Fruit fly (Drosophila melanogaster): ENCODE results near the gene Rassf.

DNA sequence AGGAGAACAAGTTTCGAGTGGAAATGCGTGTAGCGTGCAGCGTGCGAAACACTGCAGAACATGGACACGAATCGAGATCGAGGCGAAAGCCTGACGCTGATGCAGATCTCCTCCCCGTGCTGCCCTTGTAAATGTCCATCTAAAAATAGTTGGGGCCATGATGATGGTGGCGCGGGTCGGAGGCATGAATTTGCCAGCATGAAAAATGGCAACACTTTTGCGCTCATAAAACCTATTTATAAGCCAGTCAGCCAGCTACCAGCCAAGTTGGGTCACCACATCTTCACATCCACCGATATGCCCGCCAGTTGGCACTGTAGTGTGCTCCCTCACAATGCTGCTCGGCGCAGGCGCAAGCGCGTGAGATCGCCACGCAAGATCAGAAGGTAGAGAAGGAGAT lies 30.7 kb upstream of the Rassf start:
- no peak for TF ChIP-seq psq (optimal IDR thresholded peaks at IDR 0.05)
- no peak for TF ChIP-seq usp (GFP tag; optimal IDR thresholded peaks at IDR 0.05)
- no peak for TF ChIP-seq pan (optimal IDR thresholded peaks at IDR 0.05)

All from whole organism.